Worm (Caenorhabditis elegans) whole organism, L1 larva: ENCODE results near the gene E02H9.6.

Experiments
- C04F5.9 ChIP-seq: sonication (generic microtip); optimal IDR thresholded peaks from 2 replicates; lab custom pipeline; 2016; ENCODE audit warnings: missing genetic modification characterization, missing compliant biosample characterization
- F16B12.6 ChIP-seq: fragments of 150-350 bp; optimal IDR thresholded peaks from 2 replicates; lab custom pipeline; 2014; ENCODE audit warnings: missing biosample characterization, missing genetic modification characterization
- Y116A8C.19 ChIP-seq: sonication (generic microtip); optimal IDR thresholded peaks from 2 replicates; lab custom pipeline; 2016; ENCODE audit warnings: missing compliant biosample characterization, missing genetic modification characterization, borderline replicate concordance
- aha-1 ChIP-seq: fragments of 150-350 bp; optimal IDR thresholded peaks from 2 replicates; lab custom pipeline; 2014; ENCODE audit warnings: missing biosample characterization, missing genetic modification characterization
- aly-2 ChIP-seq: fragments of 150-350 bp; optimal IDR thresholded peaks from 2 replicates; lab custom pipeline; 2014; ENCODE audit warnings: missing biosample characterization, missing genetic modification characterization
- ama-1 ChIP-seq: fragments of 150-350 bp; optimal IDR thresholded peaks from 2 replicates; lab custom pipeline; 2014
- ceh-63 ChIP-seq: fragments of 200-800 bp; sonication (Bioruptor generic); optimal IDR thresholded peaks from 2 replicates; lab custom pipeline; 2018; ENCODE audit warnings: mild to moderate bottlenecking, missing genetic modification characterization, missing compliant biosample characterization
- ceh-8 ChIP-seq: fragments of 200-800 bp; sonication (Bioruptor generic); optimal IDR thresholded peaks from 2 replicates; lab custom pipeline; 2018; ENCODE audit warnings: mild to moderate bottlenecking, missing genetic modification characterization, moderate library complexity, missing compliant biosample characterization
- ceh-82 ChIP-seq, 3 experiments: fragments of 150-350 bp in 1 of 3; sonication (generic microtip) in 2 of 3; optimal IDR thresholded peaks; 2 replicates each; lab custom pipeline; 2014 to 2017; ENCODE audit warnings: missing biosample characterization in 3 of 3, missing genetic modification characterization in 3 of 3
- efl-1 ChIP-seq, 4 experiments: fragments of 150-350 bp; optimal IDR thresholded peaks in 3 of 4; peaks in 1 of 4; 1 replicate in 1 of 4; 2 replicates in 3 of 4; lab custom pipeline; 2014; ENCODE audit warnings: missing biosample characterization in 2 of 4, missing genetic modification characterization in 2 of 4, missing genetic modification reagents in 2 of 4
- elt-3 ChIP-seq, 6 experiments: fragments of 150-350 bp in 1 of 6; sonication (generic microtip); optimal IDR thresholded peaks; 2 replicates each; lab custom pipeline; 2017 to 2018; ENCODE audit warnings: missing biosample characterization in 6 of 6, missing genetic modification characterization in 6 of 6, inconsistent platforms in 1 of 6
- fkh-8 ChIP-seq: sonication (generic microtip); optimal IDR thresholded peaks from 2 replicates; lab custom pipeline; 2016; ENCODE audit warnings: mild to moderate bottlenecking, missing genetic modification characterization, missing compliant biosample characterization
- hlh-17 ChIP-seq: fragments of 200-800 bp; sonication (Bioruptor generic); optimal IDR thresholded peaks from 2 replicates; lab custom pipeline; 2018; ENCODE audit warnings: missing genetic modification characterization, mild to moderate bottlenecking, missing compliant biosample characterization, moderate library complexity, borderline replicate concordance
- hlh-4 ChIP-seq: sonication (generic microtip); optimal IDR thresholded peaks from 2 replicates; lab custom pipeline; 2016; ENCODE audit warnings: mild to moderate bottlenecking, missing genetic modification characterization, missing compliant biosample characterization
- hpl-2 ChIP-seq: fragments of 150-350 bp; optimal IDR thresholded peaks from 2 replicates; lab custom pipeline; 2014; ENCODE audit warnings: missing biosample characterization, missing genetic modification reagents, missing genetic modification characterization
- isw-1 ChIP-seq: fragments of 200-800 bp; sonication (Bioruptor generic); IDR thresholded peaks from 2 replicates; pipeline ENCODE4 v1.3.6; 2022; ENCODE audit warnings: missing genetic modification characterization, missing compliant biosample characterization
- jun-1 ChIP-seq: fragments of 150-350 bp; optimal IDR thresholded peaks from 2 replicates; lab custom pipeline; 2014; ENCODE audit warnings: missing biosample characterization, missing genetic modification reagents, missing genetic modification characterization
- lin-14 ChIP-seq: fragments of 200-800 bp; sonication (Bioruptor generic); optimal IDR thresholded peaks from 2 replicates; lab custom pipeline; 2018; ENCODE audit warnings: mild to moderate bottlenecking, missing genetic modification characterization, moderate library complexity, missing compliant biosample characterization
- lin-39 ChIP-seq: fragments of 150-350 bp; optimal IDR thresholded peaks from 2 replicates; lab custom pipeline; 2014; ENCODE audit warnings: missing biosample characterization, missing genetic modification reagents, missing genetic modification characterization
- lsy-2 ChIP-seq, 2 experiments: fragments of 150-350 bp; optimal IDR thresholded peaks; 2 replicates each; lab custom pipeline; 2014; ENCODE audit warnings: missing biosample characterization in 2 of 2, missing genetic modification characterization in 2 of 2
- mab-9 ChIP-seq: fragments of 200-800 bp; sonication (Bioruptor generic); IDR thresholded peaks from 2 replicates; pipeline ENCODE4 v1.3.6; 2022; ENCODE audit warnings: missing genetic modification reagents, missing genetic modification characterization, missing compliant biosample characterization
- mdl-1 ChIP-seq, 2 experiments: fragments of 150-350 bp; optimal IDR thresholded peaks; 2 replicates each; lab custom pipeline; 2014 to 2017; ENCODE audit warnings: missing biosample characterization in 2 of 2, missing genetic modification characterization in 2 of 2, inconsistent platforms in 1 of 2
- mef-2 ChIP-seq: fragments of 150-350 bp; optimal IDR thresholded peaks from 2 replicates; lab custom pipeline; 2014; ENCODE audit warnings: missing biosample characterization, missing genetic modification characterization
- mep-1 ChIP-seq: fragments of 150-350 bp; optimal IDR thresholded peaks from 2 replicates; lab custom pipeline; 2014; ENCODE audit warnings: missing biosample characterization, missing genetic modification characterization
- nhr-12 ChIP-seq: sonication (generic microtip); optimal IDR thresholded peaks from 2 replicates; lab custom pipeline; 2017; ENCODE audit warnings: missing biosample characterization, missing genetic modification characterization
- nhr-20 ChIP-seq: sonication (generic microtip); optimal IDR thresholded peaks from 2 replicates; lab custom pipeline; 2016; ENCODE audit warnings: mild to moderate bottlenecking, missing genetic modification characterization, missing compliant biosample characterization
- nhr-237 ChIP-seq: fragments of 150-350 bp; optimal IDR thresholded peaks from 2 replicates; lab custom pipeline; 2014; ENCODE audit warnings: missing biosample characterization, missing genetic modification characterization
- nhr-28 ChIP-seq: fragments of 150-350 bp; optimal IDR thresholded peaks from 2 replicates; lab custom pipeline; 2014; ENCODE audit warnings: missing biosample characterization, missing genetic modification characterization
- nhr-47 ChIP-seq: sonication (generic microtip); optimal IDR thresholded peaks from 2 replicates; lab custom pipeline; 2016; ENCODE audit warnings: mild to moderate bottlenecking, missing genetic modification characterization, moderate library complexity, missing compliant biosample characterization
- nhr-77 ChIP-seq: fragments of 150-350 bp; optimal IDR thresholded peaks from 2 replicates; lab custom pipeline; 2014; ENCODE audit warnings: missing biosample characterization, missing genetic modification characterization
- nhr-85 ChIP-seq: sonication (generic microtip); peaks from one replicate; lab custom pipeline; 2016; ENCODE audit warnings: missing genetic modification characterization, inconsistent platforms, missing compliant biosample characterization
- pqm-1 ChIP-seq: sonication (generic microtip); optimal IDR thresholded peaks from 3 replicates; lab custom pipeline; 2017; ENCODE audit warnings: missing biosample characterization, missing genetic modification characterization
- rnt-1 ChIP-seq: sonication (generic microtip); optimal IDR thresholded peaks from 2 replicates; lab custom pipeline; 2016; ENCODE audit warnings: mild to moderate bottlenecking, missing genetic modification characterization, moderate library complexity, missing compliant biosample characterization
- snpc-4 ChIP-seq: fragments of 150-350 bp; optimal IDR thresholded peaks from 2 replicates; lab custom pipeline; 2014; ENCODE audit warnings: missing biosample characterization, missing genetic modification characterization
- snu-23 ChIP-seq: sonication (generic microtip); optimal IDR thresholded peaks from 2 replicates; lab custom pipeline; 2016; ENCODE audit warnings: missing genetic modification characterization, missing compliant biosample characterization
- sptf-1 ChIP-seq: fragments of 150-350 bp; optimal IDR thresholded peaks from 2 replicates; lab custom pipeline; 2014; ENCODE audit warnings: missing biosample characterization, missing genetic modification characterization
- tbx-2 ChIP-seq: sonication (generic microtip); optimal IDR thresholded peaks from 2 replicates; lab custom pipeline; 2016; ENCODE audit warnings: missing genetic modification characterization, missing compliant biosample characterization
- tlp-1 ChIP-seq: fragments of 150-350 bp; optimal IDR thresholded peaks from 2 replicates; lab custom pipeline; 2014; ENCODE audit warnings: missing biosample characterization, missing genetic modification characterization
- unc-30 ChIP-seq: sonication (generic microtip); optimal IDR thresholded peaks from 2 replicates; lab custom pipeline; 2017; ENCODE audit warnings: missing biosample characterization, missing genetic modification characterization
- xbp-1 ChIP-seq: sonication (generic microtip); optimal IDR thresholded peaks from 2 replicates; lab custom pipeline; 2016; ENCODE audit warnings: missing genetic modification characterization, missing compliant biosample characterization
- zag-1 ChIP-seq: fragments of 150-350 bp; optimal IDR thresholded peaks from 2 replicates; lab custom pipeline; 2014; ENCODE audit warnings: missing biosample characterization, missing genetic modification characterization

The E02H9.6 gene

ce11 chrIII:2418981-2419380 lies 16.9 kb upstream of the E02H9.6 start:
- TF ChIP-seq ama-1, result no peak
- TF ChIP-seq lin-14 (GFP tag; lab: Kevin White, UChicago), result no peak
- TF ChIP-seq mdl-1 (tag; optimal IDR thresholded peaks at IDR 0.05; lab: Kevin White, UChicago), result no peak
- TF ChIP-seq efl-1 (optimal IDR thresholded peaks at IDR 0.05; lab: Kevin White, UChicago), result no peak
- peak in 1 of 2 experiments; percentile 90 for TF ChIP-seq efl-1 (GFP tag; optimal IDR thresholded peaks at IDR 0.05 in 1 of 2; lab: Kevin White, UChicago)
- no peak for TF ChIP-seq C04F5.9 (tag; lab: Kevin White, UChicago)
- TF ChIP-seq, all 84 proteins: peak for 1

- TF ChIP-seq efl-1 (optimal IDR thresholded peaks at IDR 0.05; lab: Kevin White, UChicago) (no peak), efl-1 (GFP tag; optimal IDR thresholded peaks at IDR 0.05 in 1 of 2; lab: Kevin White, UChicago) (peak in 1 of 2 experiments; percentile 62), snpc-4 (tag; lab: Kevin White, UChicago) (no peak), snu-23 (GFP tag; lab: Kevin White, UChicago) (no peak), mep-1 (tag; lab: Kevin White, UChicago) (no peak), jun-1 (tag; lab: Kevin White, UChicago) (no peak)
- TF ChIP-seq, all 84 proteins: peak for 1
Observed at ce11 chrIII:2419504-2419903, 16.4 kb upstream of the E02H9.6 start.

- no peak for TF ChIP-seq tbx-2 (tag; lab: Kevin White, UChicago)
- no peak for TF ChIP-seq fkh-8 (tag; lab: Kevin White, UChicago)
- no peak for TF ChIP-seq sptf-1 (tag; lab: Kevin White, UChicago)
- TF ChIP-seq rnt-1 (tag; lab: Kevin White, UChicago), result no peak
- TF ChIP-seq isw-1 (GFP tag; lab: Robert Waterston, UW), result no peak
Observed at ce11 chrIII:2421226-2421625, 14.7 kb upstream of the E02H9.6 start.

ce11 chrIII:2423638-2424037 lies 12.3 kb upstream of the E02H9.6 start:
- TF ChIP-seq nhr-237 (tag; lab: Kevin White, UChicago), result no peak

ce11 chrIII:2424783-2425329 lies 11.0 kb upstream of the E02H9.6 start:
- peak; percentile 54 for TF ChIP-seq ceh-8 (GFP tag; lab: Kevin White, UChicago)
- no peak for TF ChIP-seq elt-3 (tag; optimal IDR thresholded peaks at IDR 0.05; lab: Kevin White, UChicago)
- TF ChIP-seq, all 84 proteins: peak for 1

- TF ChIP-seq lsy-2 (tag; optimal IDR thresholded peaks at IDR 0.05; lab: Kevin White, UChicago) (peak in 1 of 2 experiments; percentile 35), sptf-1 (tag; lab: Kevin White, UChicago) (no peak), pqm-1 (tag; lab: Kevin White, UChicago) (no peak), zag-1 (tag; lab: Kevin White, UChicago) (no peak), tlp-1 (tag; lab: Kevin White, UChicago) (no peak), nhr-12 (tag; lab: Kevin White, UChicago) (no peak), ceh-82 (tag; optimal IDR thresholded peaks at IDR 0.05; lab: Kevin White, UChicago) (peak in 1 of 3 experiments; percentile 28), aha-1 (tag; lab: Kevin White, UChicago) (no peak), ceh-63 (GFP tag; lab: Kevin White, UChicago) (no peak), mab-9 (GFP tag; lab: Robert Waterston, UW) (no peak), nhr-20 (tag; lab: Kevin White, UChicago) (no peak), unc-30 (no peak), nhr-47 (tag; lab: Kevin White, UChicago) (no peak), snpc-4 (tag; lab: Kevin White, UChicago) (no peak), lin-39 (no peak), nhr-237 (tag; lab: Kevin White, UChicago) (no peak), hpl-2 (no peak), aly-2 (tag; lab: Kevin White, UChicago) (no peak), hlh-17 (GFP tag; lab: Kevin White, UChicago) (no peak), tbx-2 (tag; lab: Kevin White, UChicago) (no peak), F16B12.6 (tag; lab: Kevin White, UChicago) (peak; percentile 9), mef-2 (tag; lab: Kevin White, UChicago) (no peak), rnt-1 (tag; lab: Kevin White, UChicago) (peak; percentile 22), nhr-85 (tag; lab: Kevin White, UChicago) (no peak), hlh-4 (tag; lab: Kevin White, UChicago) (no peak), xbp-1 (tag; lab: Kevin White, UChicago) (no peak), jun-1 (tag; lab: Kevin White, UChicago) (no peak), nhr-77 (tag; lab: Kevin White, UChicago) (no peak), elt-3 (tag; optimal IDR thresholded peaks at IDR 0.05; lab: Kevin White, UChicago) (no peak), ama-1 (no peak), nhr-28 (tag; lab: Kevin White, UChicago) (no peak), Y116A8C.19 (tag; lab: Kevin White, UChicago) (no peak)
Observed at ce11 chrIII:2426122-2426521, 9.8 kb upstream of the E02H9.6 start, which contains the start of gene W04B5.8. TSS of gene W04B5.8 (plus strand) at chrIII:2426316.
